Worm (Caenorhabditis elegans) whole organism, young adult: ENCODE results near the gene nhr-214.

Source experiments
- B0336.3 ChIP-seq: fragments of 200-800 bp; sonication (Bioruptor generic); IDR thresholded peaks from 2 replicates; pipeline ENCODE4 v1.3.6; 2022; ENCODE audit warnings: missing genetic modification characterization, missing compliant biosample characterization
- F23B12.7 ChIP-seq: sonication (generic microtip); optimal IDR thresholded peaks from 2 replicates; lab custom pipeline; 2017; ENCODE audit warnings: missing genetic modification characterization, mild to moderate bottlenecking, missing compliant biosample characterization, antibody characterized with exemption, moderate library complexity; ENCODE audit not compliant: insufficient read depth
- F52B5.7 ChIP-seq: sonication (generic microtip); optimal IDR thresholded peaks from 2 replicates; lab custom pipeline; 2016; ENCODE audit warnings: mild to moderate bottlenecking, missing genetic modification characterization, missing compliant biosample characterization
- F57A8.1 ChIP-seq: fragments of 200-800 bp; sonication (Bioruptor generic); optimal IDR thresholded peaks from 2 replicates; lab custom pipeline; 2018; ENCODE audit warnings: mild to moderate bottlenecking, missing genetic modification characterization, moderate library complexity, missing compliant biosample characterization
- K12H6.12 ChIP-seq: fragments of 200-800 bp; sonication (Bioruptor generic); optimal IDR thresholded peaks from 2 replicates; lab custom pipeline; 2018; ENCODE audit warnings: mild to moderate bottlenecking, missing genetic modification characterization, missing compliant biosample characterization
- ama-1 ChIP-seq, 3 experiments: fragments of 150-350 bp in 1 of 3; sonication (generic microtip) in 2 of 3; optimal IDR thresholded peaks; 2 replicates each; lab custom pipeline; 2014 to 2018; ENCODE audit warnings: missing biosample characterization in 2 of 3, missing genetic modification characterization in 2 of 3, missing genetic modification reagents in 2 of 3
- atf-7 ChIP-seq: sonication (generic microtip); optimal IDR thresholded peaks from 2 replicates; lab custom pipeline; 2017; ENCODE audit warnings: mild to moderate bottlenecking, missing genetic modification characterization, missing compliant biosample characterization
- athp-1 ChIP-seq: sonication (generic microtip); optimal IDR thresholded peaks from 2 replicates; lab custom pipeline; 2017; ENCODE audit warnings: mild to moderate bottlenecking, missing genetic modification characterization, missing compliant biosample characterization
- attf-5 ChIP-seq: fragments of 200-800 bp; sonication (Bioruptor generic); optimal IDR thresholded peaks from 2 replicates; lab custom pipeline; 2018; ENCODE audit warnings: mild to moderate bottlenecking, missing genetic modification characterization, missing compliant biosample characterization
- bed-1 ChIP-seq: fragments of 200-800 bp; sonication (Bioruptor generic); IDR thresholded peaks from 2 replicates; pipeline ENCODE4 v1.3.6; 2022; ENCODE audit warnings: missing genetic modification reagents, missing genetic modification characterization, missing compliant biosample characterization
- cebp-1 ChIP-seq, 2 experiments: fragments of 200-800 bp in 1 of 2; sonication (Bioruptor generic) in 1 of 2; sonication (generic microtip) in 1 of 2; IDR thresholded peaks in 1 of 2; optimal IDR thresholded peaks in 1 of 2; 2 replicates each; pipeline versions ENCODE4 v1.3.6 to Lab custom; 2017 to 2022; ENCODE audit warnings: missing compliant biosample characterization in 2 of 2, missing genetic modification characterization in 2 of 2, mild to moderate bottlenecking in 1 of 2, missing genetic modification reagents in 1 of 2, moderate library complexity in 1 of 2
- dox-1 ChIP-seq: fragments of 200-800 bp; sonication (Bioruptor generic); IDR thresholded peaks from 2 replicates; pipeline ENCODE4 v1.3.6; 2022; ENCODE audit warnings: missing genetic modification reagents, missing genetic modification characterization, missing compliant biosample characterization
- egrh-3 ChIP-seq: fragments of 200-800 bp; sonication (Bioruptor generic); IDR thresholded peaks from 2 replicates; pipeline ENCODE4 v1.3.6; 2022; ENCODE audit warnings: missing genetic modification reagents, missing genetic modification characterization, missing compliant biosample characterization
- hsf-1 ChIP-seq: fragments of 200-800 bp; sonication (Bioruptor generic); IDR thresholded peaks from 2 replicates; pipeline ENCODE4 v1.3.6; 2022; ENCODE audit warnings: missing genetic modification reagents, missing genetic modification characterization, missing compliant biosample characterization
- let-607 ChIP-seq, 2 experiments: fragments of 200-800 bp in 1 of 2; sonication (Bioruptor generic) in 1 of 2; sonication (generic microtip) in 1 of 2; optimal IDR thresholded peaks; 2 replicates each; lab custom pipeline; 2016 to 2018; ENCODE audit warnings: mild to moderate bottlenecking in 2 of 2, missing compliant biosample characterization in 2 of 2, missing genetic modification characterization in 2 of 2, moderate library complexity in 2 of 2, missing genotype in 1 of 2
- lin-35 ChIP-seq, 3 experiments: fragments of 150-350 bp in 2 of 3; sonication (generic microtip) in 1 of 3; optimal IDR thresholded peaks; 2 replicates each; lab custom pipeline; 2014 to 2018; ENCODE audit warnings: missing biosample characterization in 3 of 3, missing genetic modification characterization in 3 of 3, missing genetic modification reagents in 3 of 3
- lin-40 ChIP-seq: sonication (generic microtip); optimal IDR thresholded peaks from 2 replicates; lab custom pipeline; 2016; ENCODE audit warnings: missing genetic modification characterization, mild to moderate bottlenecking, missing compliant biosample characterization, missing genotype, missing genetic modification reagents
- lsl-1 ChIP-seq: fragments of 200-800 bp; sonication (Bioruptor generic); optimal IDR thresholded peaks from 2 replicates; lab custom pipeline; 2018; ENCODE audit warnings: mild to moderate bottlenecking, missing genetic modification characterization, moderate library complexity, missing compliant biosample characterization
- madf-10 ChIP-seq: sonication (generic microtip); optimal IDR thresholded peaks from 2 replicates; lab custom pipeline; 2016; ENCODE audit warnings: mild to moderate bottlenecking, missing genetic modification characterization, missing compliant biosample characterization
- madf-6 ChIP-seq: fragments of 200-800 bp; sonication (Bioruptor generic); IDR thresholded peaks from 2 replicates; pipeline ENCODE4 v1.3.6; 2022; ENCODE audit warnings: missing genetic modification reagents, missing genetic modification characterization, missing compliant biosample characterization
- mcd-1 ChIP-seq: fragments of 200-800 bp; sonication (Bioruptor generic); IDR thresholded peaks from 2 replicates; pipeline ENCODE4 v1.3.6; 2022; ENCODE audit warnings: missing genetic modification reagents, missing genetic modification characterization, missing compliant biosample characterization
- nfya-1 ChIP-seq: sonication (generic microtip); optimal IDR thresholded peaks from 2 replicates; lab custom pipeline; 2017; ENCODE audit warnings: antibody characterized with exemption, missing compliant biosample characterization, missing genetic modification characterization, borderline replicate concordance; ENCODE audit not compliant: insufficient read depth
- nfyb-1 ChIP-seq: fragments of 200-800 bp; sonication (Bioruptor generic); IDR thresholded peaks from 2 replicates; pipeline ENCODE4 v1.3.6; 2022; ENCODE audit warnings: missing genetic modification reagents, missing genetic modification characterization, missing compliant biosample characterization
- nhr-80 ChIP-seq: sonication (generic microtip); optimal IDR thresholded peaks from 2 replicates; lab custom pipeline; 2016; ENCODE audit warnings: missing genetic modification characterization, missing compliant biosample characterization
- nhr-90 ChIP-seq: sonication (generic microtip); optimal IDR thresholded peaks from 2 replicates; lab custom pipeline; 2016; ENCODE audit warnings: missing genotype, mild to moderate bottlenecking, missing genetic modification characterization, missing compliant biosample characterization
- sptf-2 ChIP-seq: fragments of 200-800 bp; sonication (Bioruptor generic); optimal IDR thresholded peaks from 2 replicates; lab custom pipeline; 2018; ENCODE audit warnings: mild to moderate bottlenecking, missing genetic modification characterization, missing compliant biosample characterization
- tbp1 ChIP-seq: fragments of 200-800 bp; sonication (Bioruptor generic); optimal IDR thresholded peaks from 2 replicates; lab custom pipeline; 2018; ENCODE audit warnings: mild to moderate bottlenecking, missing genetic modification characterization, missing compliant biosample characterization
- unc-62 ChIP-seq: fragments of 150-350 bp; optimal IDR thresholded peaks from 2 replicates; lab custom pipeline; 2014; ENCODE audit warnings: missing biosample characterization, missing genetic modification reagents, missing genetic modification characterization
- xnd-1 ChIP-seq: sonication (generic microtip); optimal IDR thresholded peaks from 2 replicates; lab custom pipeline; 2016; ENCODE audit warnings: missing genotype, missing genetic modification reagents, missing genetic modification characterization, missing compliant biosample characterization
- zfh-2 ChIP-seq: fragments of 200-800 bp; sonication (Bioruptor generic); conservative IDR thresholded peaks from 2 replicates; pipeline ENCODE4 v1.3.6; 2022; ENCODE audit warnings: missing genetic modification reagents, missing genetic modification characterization, missing compliant biosample characterization
- ztf-22 ChIP-seq: fragments of 200-800 bp; sonication (Bioruptor generic); optimal IDR thresholded peaks from 2 replicates; lab custom pipeline; 2018; ENCODE audit warnings: mild to moderate bottlenecking, missing genetic modification characterization, moderate library complexity, missing compliant biosample characterization
- ztf-28 ChIP-seq: fragments of 200-800 bp; sonication (Bioruptor generic); IDR thresholded peaks from 2 replicates; pipeline ENCODE4 v1.3.6; 2022; ENCODE audit warnings: missing genetic modification reagents, missing genetic modification characterization, missing compliant biosample characterization

Gene nhr-214

ce11 chrX:12690346-12690745 is 11.5 kb downstream of the nhr-214 start:
- TF ChIP-seq lin-35 (GFP tag; optimal IDR thresholded peaks at IDR 0.05; lab: Kevin White, UChicago) (peak in 1 of 3 experiments; percentile 30), F57A8.1 (no peak), athp-1 (tag; lab: Kevin White, UChicago) (no peak), ztf-22 (GFP tag; lab: Kevin White, UChicago) (peak; percentile 24), dox-1 (GFP tag; lab: Robert Waterston, UW) (peak; percentile 52; the same call in 1 of the 2 replicates), madf-10 (tag; lab: Kevin White, UChicago) (peak; percentile 8), nhr-80 (tag; lab: Kevin White, UChicago) (peak; percentile 80), tbp1 (GFP tag; lab: Kevin White, UChicago) (peak; percentile 21), let-607 (tag; optimal IDR thresholded peaks at IDR 0.05; lab: Kevin White, UChicago) (peak; percentile 21 to 45), cebp-1 (GFP tag; IDR thresholded peaks at IDR 0.05; lab: Robert Waterston, UW) (no peak), cebp-1 (tag; optimal IDR thresholded peaks at IDR 0.05; lab: Kevin White, UChicago) (peak; percentile 36), xnd-1 (tag; lab: Kevin White, UChicago) (no peak), unc-62 (peak; percentile 25), ama-1 (optimal IDR thresholded peaks at IDR 0.05; lab: Kevin White, UChicago) (no peak), ama-1 (GFP tag; optimal IDR thresholded peaks at IDR 0.05; lab: Kevin White, UChicago) (no peak), B0336.3 (GFP tag; lab: Robert Waterston, UW) (peak; percentile 36; the same call in 1 of the 2 replicates), zfh-2 (GFP tag; lab: Robert Waterston, UW) (0 out of 2 replicates have a peak, but pooled peaks have one; percentile 17), F23B12.7 (tag; lab: Kevin White, UChicago) (no peak), egrh-3 (GFP tag; lab: Robert Waterston, UW) (no peak), attf-5 (GFP tag; lab: Kevin White, UChicago) (peak; percentile 5), hsf-1 (GFP tag; lab: Robert Waterston, UW) (no peak), nhr-90 (tag; lab: Kevin White, UChicago) (peak; percentile 39), mcd-1 (GFP tag; lab: Robert Waterston, UW) (0 out of 2 replicates have a peak, but pooled peaks have one; percentile 11), nfyb-1 (peak; percentile 37; the same call in 1 of the 2 replicates), lin-40 (tag; lab: Kevin White, UChicago) (peak; percentile 41)
- TF ChIP-seq, all 124 proteins: peak for 16

- no peak for TF ChIP-seq atf-7 (tag; lab: Kevin White, UChicago)
- no peak for TF ChIP-seq ama-1 (optimal IDR thresholded peaks at IDR 0.05; lab: Kevin White, UChicago)
- TF ChIP-seq ama-1 (GFP tag; optimal IDR thresholded peaks at IDR 0.05; lab: Kevin White, UChicago): no peak
- TF ChIP-seq lin-40 (tag; lab: Kevin White, UChicago): no peak
- no peak for TF ChIP-seq madf-6 (GFP tag; lab: Robert Waterston, UW)
- no peak for TF ChIP-seq lsl-1 (GFP tag; lab: Kevin White, UChicago)
- TF ChIP-seq nfya-1 (tag; lab: Kevin White, UChicago): no peak
- no peak for TF ChIP-seq F52B5.7 (tag; lab: Kevin White, UChicago)
- TF ChIP-seq B0336.3 (GFP tag; lab: Robert Waterston, UW): no peak
- no peak for TF ChIP-seq K12H6.12
- TF ChIP-seq bed-1 (GFP tag; lab: Robert Waterston, UW): no peak
- no peak for TF ChIP-seq sptf-2 (GFP tag; lab: Kevin White, UChicago)
Measured at ce11 chrX:12689869-12690268, 12.0 kb downstream of the nhr-214 start.

- TF ChIP-seq ztf-28 (GFP tag; lab: Robert Waterston, UW) (no peak), lsl-1 (GFP tag; lab: Kevin White, UChicago) (no peak), zfh-2 (GFP tag; lab: Robert Waterston, UW) (0 out of 2 replicates have a peak, but pooled peaks have one; percentile 10)
Measured at ce11 chrX:12688632-12689031, 13.2 kb downstream of the nhr-214 start.
